Worm (Caenorhabditis elegans) whole organism, L1 larva: ENCODE results near the gene kin-19.

ENCODE experiments used
- C16A3.4 ChIP-seq: fragments of 150-350 bp; optimal IDR thresholded peaks from 2 replicates; lab custom pipeline; 2014; ENCODE audit warnings: missing biosample characterization, missing genetic modification characterization
- C34B4.2 ChIP-seq: sonication (generic microtip); optimal IDR thresholded peaks from 2 replicates; lab custom pipeline; 2017; ENCODE audit warnings: mild to moderate bottlenecking, missing genetic modification characterization, missing compliant biosample characterization
- aly-2 ChIP-seq: fragments of 150-350 bp; optimal IDR thresholded peaks from 2 replicates; lab custom pipeline; 2014; ENCODE audit warnings: missing biosample characterization, missing genetic modification characterization
- blmp-1 ChIP-seq: fragments of 150-350 bp; optimal IDR thresholded peaks from 2 replicates; lab custom pipeline; 2014; ENCODE audit warnings: missing biosample characterization, missing genetic modification characterization
- ceh-8 ChIP-seq: fragments of 200-800 bp; sonication (Bioruptor generic); optimal IDR thresholded peaks from 2 replicates; lab custom pipeline; 2018; ENCODE audit warnings: mild to moderate bottlenecking, missing genetic modification characterization, moderate library complexity, missing compliant biosample characterization
- dpl-1 ChIP-seq, 3 experiments: fragments of 150-350 bp in 2 of 3; sonication (generic microtip) in 1 of 3; optimal IDR thresholded peaks; 2 replicates each; lab custom pipeline; 2014 to 2017; ENCODE audit warnings: missing biosample characterization in 3 of 3, missing genetic modification characterization in 3 of 3, missing genetic modification reagents in 3 of 3
- efl-1 ChIP-seq, 4 experiments: fragments of 150-350 bp; optimal IDR thresholded peaks in 3 of 4; peaks in 1 of 4; 1 replicate in 1 of 4; 2 replicates in 3 of 4; lab custom pipeline; 2014; ENCODE audit warnings: missing biosample characterization in 2 of 4, missing genetic modification characterization in 2 of 4, missing genetic modification reagents in 2 of 4
- efl-3 ChIP-seq: fragments of 200-800 bp; sonication (Bioruptor generic); optimal IDR thresholded peaks from 2 replicates; lab custom pipeline; 2018; ENCODE audit warnings: mild to moderate bottlenecking, missing genetic modification characterization, missing compliant biosample characterization
- egl-13 ChIP-seq: sonication (generic microtip); optimal IDR thresholded peaks from 2 replicates; lab custom pipeline; 2016; ENCODE audit warnings: missing genotype, missing genetic modification reagents, missing genetic modification characterization, missing compliant biosample characterization
- ets-5 ChIP-seq: fragments of 200-800 bp; sonication (Bioruptor generic); IDR thresholded peaks from 2 replicates; pipeline ENCODE4 v1.3.6; 2022; ENCODE audit warnings: missing genetic modification characterization, missing compliant biosample characterization
- fkh-10 ChIP-seq: sonication (generic microtip); optimal IDR thresholded peaks from 2 replicates; lab custom pipeline; 2017; ENCODE audit warnings: missing biosample characterization, missing genetic modification reagents, missing genetic modification characterization
- fkh-4 ChIP-seq: sonication (generic microtip); optimal IDR thresholded peaks from 2 replicates; lab custom pipeline; 2016; ENCODE audit warnings: missing compliant biosample characterization, missing genetic modification characterization, borderline replicate concordance
- fkh-8 ChIP-seq: sonication (generic microtip); optimal IDR thresholded peaks from 2 replicates; lab custom pipeline; 2016; ENCODE audit warnings: mild to moderate bottlenecking, missing genetic modification characterization, missing compliant biosample characterization
- fos-1 ChIP-seq: fragments of 150-350 bp; optimal IDR thresholded peaks from 2 replicates; lab custom pipeline; 2014; ENCODE audit warnings: missing biosample characterization, missing genetic modification characterization
- hlh-17 ChIP-seq: fragments of 200-800 bp; sonication (Bioruptor generic); optimal IDR thresholded peaks from 2 replicates; lab custom pipeline; 2018; ENCODE audit warnings: missing genetic modification characterization, mild to moderate bottlenecking, missing compliant biosample characterization, moderate library complexity, borderline replicate concordance
- hlh-4 ChIP-seq: sonication (generic microtip); optimal IDR thresholded peaks from 2 replicates; lab custom pipeline; 2016; ENCODE audit warnings: mild to moderate bottlenecking, missing genetic modification characterization, missing compliant biosample characterization
- hpl-2 ChIP-seq: fragments of 150-350 bp; optimal IDR thresholded peaks from 2 replicates; lab custom pipeline; 2014; ENCODE audit warnings: missing biosample characterization, missing genetic modification reagents, missing genetic modification characterization
- lin-13 ChIP-seq: fragments of 150-350 bp; optimal IDR thresholded peaks from 2 replicates; lab custom pipeline; 2014; ENCODE audit warnings: missing biosample characterization, missing genetic modification reagents, missing genetic modification characterization
- lin-15B ChIP-seq: fragments of 150-350 bp; sonication (generic microtip); optimal IDR thresholded peaks from 3 replicates; lab custom pipeline; 2014; ENCODE audit warnings: missing biosample characterization, missing genetic modification characterization
- lin-35 ChIP-seq, 2 experiments: fragments of 150-350 bp; optimal IDR thresholded peaks; 2 replicates each; lab custom pipeline; 2014; ENCODE audit warnings: missing biosample characterization in 2 of 2, missing genetic modification characterization in 2 of 2, missing genetic modification reagents in 2 of 2
- lsy-2 ChIP-seq, 2 experiments: fragments of 150-350 bp; optimal IDR thresholded peaks; 2 replicates each; lab custom pipeline; 2014; ENCODE audit warnings: missing biosample characterization in 2 of 2, missing genetic modification characterization in 2 of 2
- mab-9 ChIP-seq: fragments of 200-800 bp; sonication (Bioruptor generic); IDR thresholded peaks from 2 replicates; pipeline ENCODE4 v1.3.6; 2022; ENCODE audit warnings: missing genetic modification reagents, missing genetic modification characterization, missing compliant biosample characterization
- mdl-1 ChIP-seq, 2 experiments: fragments of 150-350 bp; optimal IDR thresholded peaks; 2 replicates each; lab custom pipeline; 2014 to 2017; ENCODE audit warnings: missing biosample characterization in 2 of 2, missing genetic modification characterization in 2 of 2, inconsistent platforms in 1 of 2
- mef-2 ChIP-seq: fragments of 150-350 bp; optimal IDR thresholded peaks from 2 replicates; lab custom pipeline; 2014; ENCODE audit warnings: missing biosample characterization, missing genetic modification characterization
- mep-1 ChIP-seq: fragments of 150-350 bp; optimal IDR thresholded peaks from 2 replicates; lab custom pipeline; 2014; ENCODE audit warnings: missing biosample characterization, missing genetic modification characterization
- nhr-237 ChIP-seq: fragments of 150-350 bp; optimal IDR thresholded peaks from 2 replicates; lab custom pipeline; 2014; ENCODE audit warnings: missing biosample characterization, missing genetic modification characterization
- nhr-28 ChIP-seq: fragments of 150-350 bp; optimal IDR thresholded peaks from 2 replicates; lab custom pipeline; 2014; ENCODE audit warnings: missing biosample characterization, missing genetic modification characterization
- nhr-76 ChIP-seq: sonication (generic microtip); optimal IDR thresholded peaks from 2 replicates; lab custom pipeline; 2017; ENCODE audit warnings: missing biosample characterization, missing genetic modification characterization
- pqm-1 ChIP-seq: sonication (generic microtip); optimal IDR thresholded peaks from 3 replicates; lab custom pipeline; 2017; ENCODE audit warnings: missing biosample characterization, missing genetic modification characterization
- skn-1 ChIP-seq: fragments of 150-350 bp; optimal IDR thresholded peaks from 2 replicates; lab custom pipeline; 2014; ENCODE audit warnings: missing biosample characterization, missing genetic modification characterization
- sup-37 ChIP-seq: fragments of 200-800 bp; sonication (Bioruptor generic); optimal IDR thresholded peaks from 2 replicates; lab custom pipeline; 2018; ENCODE audit warnings: mild to moderate bottlenecking, missing genetic modification characterization, missing compliant biosample characterization
- swsn-7 ChIP-seq: sonication (generic microtip); optimal IDR thresholded peaks from 2 replicates; lab custom pipeline; 2016; ENCODE audit warnings: missing genetic modification characterization, missing compliant biosample characterization
- tbx-2 ChIP-seq: sonication (generic microtip); optimal IDR thresholded peaks from 2 replicates; lab custom pipeline; 2016; ENCODE audit warnings: missing genetic modification characterization, missing compliant biosample characterization
- tlp-1 ChIP-seq: fragments of 150-350 bp; optimal IDR thresholded peaks from 2 replicates; lab custom pipeline; 2014; ENCODE audit warnings: missing biosample characterization, missing genetic modification characterization
- unc-30 ChIP-seq: sonication (generic microtip); optimal IDR thresholded peaks from 2 replicates; lab custom pipeline; 2017; ENCODE audit warnings: missing biosample characterization, missing genetic modification characterization
- unc-86 ChIP-seq: sonication (generic microtip); optimal IDR thresholded peaks from 2 replicates; lab custom pipeline; 2016; ENCODE audit warnings: missing genetic modification characterization, missing compliant biosample characterization
- vab-15 ChIP-seq: sonication (generic microtip); optimal IDR thresholded peaks from 2 replicates; lab custom pipeline; 2017; ENCODE audit warnings: missing genotype, mild to moderate bottlenecking, missing genetic modification characterization, missing compliant biosample characterization
- xbp-1 ChIP-seq: sonication (generic microtip); optimal IDR thresholded peaks from 2 replicates; lab custom pipeline; 2016; ENCODE audit warnings: missing genetic modification characterization, missing compliant biosample characterization
- zag-1 ChIP-seq: fragments of 150-350 bp; optimal IDR thresholded peaks from 2 replicates; lab custom pipeline; 2014; ENCODE audit warnings: missing biosample characterization, missing genetic modification characterization
- ztf-11 ChIP-seq, 2 experiments: sonication (generic microtip); optimal IDR thresholded peaks; 2 replicates each; lab custom pipeline; 2016 to 2017; ENCODE audit warnings: missing genetic modification characterization in 2 of 2, missing biosample characterization in 1 of 2, missing compliant biosample characterization in 1 of 2
- ztf-4 ChIP-seq: fragments of 150-350 bp; optimal IDR thresholded peaks from 2 replicates; lab custom pipeline; 2014; ENCODE audit warnings: missing biosample characterization, missing genetic modification characterization

kin-19 gene

ce11 chrIII:4057894-4058293, 28.5 kb downstream of the kin-19 start, which contains the start of gene rcq-5 (continued):
- TF ChIP-seq nhr-76 (tag; lab: Kevin White, UChicago): no peak
- TF ChIP-seq aly-2 (tag; lab: Kevin White, UChicago): no peak
- TF ChIP-seq vab-15 (tag; lab: Kevin White, UChicago): no peak
- no peak for TF ChIP-seq tlp-1 (tag; lab: Kevin White, UChicago)
- TF ChIP-seq nhr-28: no peak
- TF ChIP-seq ztf-4: no peak
- TF ChIP-seq egl-13 (tag; lab: Kevin White, UChicago): no peak
- no peak for TF ChIP-seq unc-30 (tag; lab: Kevin White, UChicago)
- no peak for TF ChIP-seq swsn-7 (tag; lab: Kevin White, UChicago)
- TF ChIP-seq lin-15B (tag; lab: Kevin White, UChicago): peak; percentile 7
- TF ChIP-seq xbp-1 (tag; lab: Kevin White, UChicago): peak; percentile 16
- TF ChIP-seq lin-35 (GFP tag; optimal IDR thresholded peaks at IDR 0.05; lab: Kevin White, UChicago): peak; percentile 84 to 96
- no peak for TF ChIP-seq pqm-1 (tag; lab: Kevin White, UChicago)
- TF ChIP-seq dpl-1 (GFP tag; optimal IDR thresholded peaks at IDR 0.05; lab: Kevin White, UChicago): peak; percentile 78 to 90 (median 88)
- peak; percentile 14 to 90 for TF ChIP-seq efl-1 (optimal IDR thresholded peaks at IDR 0.05; lab: Kevin White, UChicago)
- peak; percentile 89 to 99 for TF ChIP-seq efl-1 (GFP tag; optimal IDR thresholded peaks at IDR 0.05 in 1 of 2; lab: Kevin White, UChicago)
- no peak for TF ChIP-seq ceh-8 (GFP tag; lab: Kevin White, UChicago)
- no peak for TF ChIP-seq fos-1
- no peak for TF ChIP-seq fkh-10 (GFP tag; lab: Kevin White, UChicago)
- no peak for TF ChIP-seq sup-37 (GFP tag; lab: Kevin White, UChicago)
- no peak for TF ChIP-seq fkh-8 (tag; lab: Kevin White, UChicago)
- no peak for TF ChIP-seq mef-2 (tag; lab: Kevin White, UChicago)
- TF ChIP-seq zag-1 (tag; lab: Kevin White, UChicago): no peak
- no peak for TF ChIP-seq blmp-1
- peak; percentile 43 to 73 for TF ChIP-seq lsy-2 (tag; optimal IDR thresholded peaks at IDR 0.05; lab: Kevin White, UChicago)
- TF ChIP-seq tbx-2: no peak
- TF ChIP-seq ztf-11 (tag; optimal IDR thresholded peaks at IDR 0.05; lab: Kevin White, UChicago): no peak
- no peak for TF ChIP-seq mdl-1 (tag; optimal IDR thresholded peaks at IDR 0.05; lab: Kevin White, UChicago)
- peak; percentile 56 for TF ChIP-seq C16A3.4 (tag; lab: Kevin White, UChicago)
- TF ChIP-seq C34B4.2 (tag; lab: Kevin White, UChicago): no peak
- no peak for TF ChIP-seq efl-3 (GFP tag; lab: Kevin White, UChicago)
- TF ChIP-seq hlh-17: no peak
- TF ChIP-seq unc-86 (tag; lab: Kevin White, UChicago): no peak
- TF ChIP-seq hlh-4 (tag; lab: Kevin White, UChicago): no peak
- TF ChIP-seq nhr-237 (tag; lab: Kevin White, UChicago): no peak
- no peak for TF ChIP-seq fkh-4
- TF ChIP-seq skn-1 (tag; lab: Kevin White, UChicago): peak; percentile 50
- TF ChIP-seq hpl-2 (GFP tag; lab: Kevin White, UChicago): no peak
- no peak for TF ChIP-seq lin-13 (GFP tag; lab: Kevin White, UChicago)
- no peak for TF ChIP-seq mab-9 (GFP tag; lab: Robert Waterston, UW)
- peak; percentile 43 for TF ChIP-seq mep-1
- no peak for TF ChIP-seq ets-5 (GFP tag; lab: Robert Waterston, UW)

ce11 chrIII:4049150-4049549, 37.3 kb downstream of the kin-19 start:
- TF ChIP-seq pqm-1 (tag; lab: Kevin White, UChicago) (no peak), efl-1 (optimal IDR thresholded peaks at IDR 0.05; lab: Kevin White, UChicago) (no peak), efl-1 (GFP tag; optimal IDR thresholded peaks at IDR 0.05 in 1 of 2; lab: Kevin White, UChicago) (peak in 1 of 2 experiments; percentile 32)
- TF ChIP-seq, all 84 proteins: peak for 1
